Fruit fly (Drosophila melanogaster) whole organism, embryonic: Measurements from ENCODE around the gene Fie.

ENCODE experiments used
- Ada2b ChIP-seq: fragments of 200-800 bp; sonication (Bioruptor generic); IDR thresholded peaks from 2 replicates; pipeline ENCODE4 v1.3.6; 2022; ENCODE audit warnings: missing biosample characterization, missing genetic modification characterization
- Adf1 ChIP-seq: fragments of 200-800 bp; sonication (Bioruptor generic); IDR thresholded peaks from 2 replicates; pipeline ENCODE4 v1.3.6; 2022; ENCODE audit warnings: missing biosample characterization, missing genetic modification characterization
- B-H2 ChIP-seq: fragments of 200-800 bp; sonication (Bioruptor generic); optimal IDR thresholded peaks from 2 replicates; lab custom pipeline; 2018; ENCODE audit warnings: missing biosample characterization, mild to moderate bottlenecking, missing genetic modification characterization
- Bteb2 ChIP-seq: fragments of 200-800 bp; sonication (Bioruptor generic); optimal IDR thresholded peaks from 2 replicates; lab custom pipeline; 2016; ENCODE audit warnings: missing biosample characterization, missing genetic modification characterization
- CG10366 ChIP-seq: fragments of 200-800 bp; sonication (Bioruptor generic); IDR thresholded peaks from 2 replicates; pipeline ENCODE4 v1.3.6; 2022; ENCODE audit warnings: missing biosample characterization, missing genetic modification characterization
- CG10431 ChIP-seq: fragments of 200-800 bp; sonication (Bioruptor generic); optimal IDR thresholded peaks from 3 replicates; lab custom pipeline; 2018; ENCODE audit warnings: missing biosample characterization, mild to moderate bottlenecking, missing genetic modification characterization
- CG10959 ChIP-seq: fragments of 200-800 bp; sonication (Bioruptor generic); IDR thresholded peaks from 2 replicates; pipeline ENCODE4 v1.3.6; 2022; ENCODE audit warnings: missing biosample characterization, missing genetic modification characterization
- CG13296 ChIP-seq: fragments of 200-800 bp; sonication (Bioruptor generic); optimal IDR thresholded peaks from 3 replicates; lab custom pipeline; 2018; ENCODE audit warnings: missing biosample characterization, mild to moderate bottlenecking, missing genetic modification characterization
- CG13894 ChIP-seq: fragments of 200-800 bp; sonication (Bioruptor generic); optimal IDR thresholded peaks from 3 replicates; lab custom pipeline; 2018; ENCODE audit warnings: missing biosample characterization, mild to moderate bottlenecking, missing genetic modification characterization, moderate library complexity
- CG17361 ChIP-seq: fragments of 200-800 bp; sonication (Bioruptor generic); IDR thresholded peaks from 3 replicates; pipeline ENCODE4 v1.3.6; 2022; ENCODE audit warnings: missing biosample characterization, missing genetic modification characterization
- CG18476 ChIP-seq: fragments of 200-800 bp; sonication (Bioruptor generic); optimal IDR thresholded peaks from 2 replicates; lab custom pipeline; 2016; ENCODE audit warnings: missing biosample characterization, mild to moderate bottlenecking, missing genetic modification characterization
- CG2889 ChIP-seq: fragments of 200-800 bp; sonication (Bioruptor generic); IDR thresholded peaks from 3 replicates; pipeline ENCODE4 v1.3.6; 2022; ENCODE audit warnings: missing biosample characterization, missing genetic modification characterization
- CG31388 ChIP-seq: fragments of 200-800 bp; sonication (Bioruptor generic); optimal IDR thresholded peaks from 2 replicates; lab custom pipeline; 2016; ENCODE audit warnings: missing biosample characterization, missing genetic modification characterization
- CG3163 ChIP-seq: fragments of 200-800 bp; sonication (Bioruptor generic); optimal IDR thresholded peaks from 3 replicates; lab custom pipeline; 2016; ENCODE audit warnings: missing biosample characterization, missing genetic modification characterization
- CG8290 ChIP-seq, 3 experiments: fragments of 200-800 bp; sonication (Bioruptor generic); optimal IDR thresholded peaks; 2 replicates each; lab custom pipeline; 2016 to 2019; ENCODE audit warnings: missing biosample characterization in 3 of 3, missing genetic modification characterization in 3 of 3, mild to moderate bottlenecking in 2 of 3, moderate library complexity in 1 of 3
- CG9797 ChIP-seq: fragments of 200-800 bp; sonication (Bioruptor generic); optimal IDR thresholded peaks from 3 replicates; lab custom pipeline; 2018; ENCODE audit warnings: missing biosample characterization, mild to moderate bottlenecking, missing genetic modification characterization
- CG9932 ChIP-seq: fragments of 200-800 bp; sonication (Bioruptor generic); IDR thresholded peaks from 2 replicates; pipeline ENCODE4 v1.3.6; 2022; ENCODE audit warnings: missing biosample characterization, missing genetic modification characterization
- Chrac-16 ChIP-seq: fragments of 200-800 bp; sonication (Bioruptor generic); optimal IDR thresholded peaks from 3 replicates; lab custom pipeline; 2016; ENCODE audit warnings: missing biosample characterization, missing genetic modification characterization
- D19A ChIP-seq: fragments of 200-800 bp; optimal IDR thresholded peaks from 3 replicates; lab custom pipeline; 2019; ENCODE audit warnings: missing biosample characterization, mild to moderate bottlenecking, missing genetic modification characterization, moderate library complexity
- Deaf1 ChIP-seq: fragments of 200-800 bp; optimal IDR thresholded peaks from 3 replicates; lab custom pipeline; 2019; ENCODE audit warnings: missing biosample characterization, mild to moderate bottlenecking, missing genetic modification characterization, moderate library complexity
- Dll ChIP-seq: fragments of 200-800 bp; sonication (Bioruptor generic); IDR thresholded peaks from 4 replicates; pipeline ENCODE4 v1.3.6; 2022; ENCODE audit warnings: missing biosample characterization, missing genetic modification characterization; ENCODE audit not compliant: partially characterized antibody
- Fer3 ChIP-seq: fragments of 200-800 bp; sonication (Bioruptor generic); optimal IDR thresholded peaks from 2 replicates; lab custom pipeline; 2018; ENCODE audit warnings: missing biosample characterization, mild to moderate bottlenecking, missing genetic modification characterization, moderate library complexity
- H2.0 ChIP-seq: fragments of 200-800 bp; sonication (Bioruptor generic); IDR thresholded peaks from 2 replicates; pipeline ENCODE4 v1.3.6; 2022; ENCODE audit warnings: missing biosample characterization, missing genetic modification characterization
- HLH54F ChIP-seq: fragments of 200-800 bp; sonication (Bioruptor generic); optimal IDR thresholded peaks from 3 replicates; lab custom pipeline; 2016; ENCODE audit warnings: missing biosample characterization, missing genetic modification characterization
- Hey ChIP-seq: fragments of 200-800 bp; sonication (Bioruptor generic); optimal IDR thresholded peaks from 3 replicates; lab custom pipeline; 2018; ENCODE audit warnings: missing biosample characterization, mild to moderate bottlenecking, missing genetic modification characterization
- Hmx ChIP-seq: fragments of 200-800 bp; sonication (Bioruptor generic); optimal IDR thresholded peaks from 2 replicates; lab custom pipeline; 2016; ENCODE audit warnings: missing biosample characterization, missing genetic modification characterization
- Lhr ChIP-seq: fragments of 200-800 bp; sonication (Bioruptor generic); optimal IDR thresholded peaks from 3 replicates; lab custom pipeline; 2017; ENCODE audit warnings: mild to moderate bottlenecking, missing biosample characterization, missing genetic modification reagents, missing genetic modification characterization
- cg ChIP-seq: fragments of 200-800 bp; sonication (Bioruptor generic); optimal IDR thresholded peaks from 3 replicates; lab custom pipeline; 2019; ENCODE audit warnings: missing biosample characterization, mild to moderate bottlenecking, missing genetic modification characterization, moderate library complexity
- crol ChIP-seq: fragments of 200-800 bp; sonication (Bioruptor generic); IDR thresholded peaks from 2 replicates; pipeline ENCODE4 v1.3.6; 2022; ENCODE audit warnings: missing biosample characterization, missing genetic modification characterization
- disco-r ChIP-seq: fragments of 200-800 bp; sonication (Bioruptor generic); optimal IDR thresholded peaks from 2 replicates; lab custom pipeline; 2016; ENCODE audit warnings: missing biosample characterization, missing genetic modification characterization
- dpn ChIP-seq, 2 experiments: fragments of 200-800 bp; sonication (Bioruptor generic); optimal IDR thresholded peaks; 3 replicates each; lab custom pipeline; 2016; ENCODE audit warnings: missing biosample characterization in 2 of 2, missing genetic modification characterization in 2 of 2
- gce ChIP-seq: fragments of 200-800 bp; sonication (Bioruptor generic); IDR thresholded peaks from 3 replicates; pipeline ENCODE4 v1.3.6; 2022; ENCODE audit warnings: missing biosample characterization, missing genetic modification characterization
- lab ChIP-seq: fragments of 200-800 bp; sonication (Bioruptor generic); optimal IDR thresholded peaks from 3 replicates; lab custom pipeline; 2017; ENCODE audit warnings: missing biosample characterization, missing genetic modification characterization, mild to moderate bottlenecking, moderate library complexity, missing genetic modification reagents
- mirr ChIP-seq: fragments of 200-800 bp; sonication (Bioruptor generic); optimal IDR thresholded peaks from 3 replicates; lab custom pipeline; 2018; ENCODE audit warnings: missing biosample characterization, mild to moderate bottlenecking, missing genetic modification characterization
- nerfin-2 ChIP-seq: fragments of 200-800 bp; sonication (Bioruptor generic); IDR thresholded peaks from 2 replicates; pipeline ENCODE4 v1.3.6; 2022; ENCODE audit warnings: missing biosample characterization, missing genetic modification characterization; ENCODE audit not compliant: partially characterized antibody
- nom ChIP-seq: fragments of 200-800 bp; sonication (Bioruptor generic); optimal IDR thresholded peaks from 2 replicates; lab custom pipeline; 2017; ENCODE audit warnings: missing biosample characterization, missing genetic modification characterization, mild to moderate bottlenecking, moderate library complexity, missing genetic modification reagents
- oc ChIP-seq: fragments of 200-800 bp; sonication (Bioruptor generic); optimal IDR thresholded peaks from 2 replicates; lab custom pipeline; 2018; ENCODE audit warnings: missing biosample characterization, mild to moderate bottlenecking, missing genetic modification characterization, moderate library complexity
- pum ChIP-seq: fragments of 200-800 bp; sonication (Bioruptor generic); optimal IDR thresholded peaks from 2 replicates; lab custom pipeline; 2016; ENCODE audit warnings: missing biosample characterization, missing genetic modification characterization
- ranshi ChIP-seq: fragments of 200-800 bp; sonication (Bioruptor generic); IDR thresholded peaks from 2 replicates; pipeline ENCODE4 v1.3.6; 2022; ENCODE audit warnings: missing biosample characterization, missing genetic modification characterization
- run ChIP-seq: fragments of 200-800 bp; sonication (Bioruptor generic); optimal IDR thresholded peaks from 3 replicates; lab custom pipeline; 2018; ENCODE audit warnings: missing biosample characterization, mild to moderate bottlenecking, missing genetic modification characterization
- salm ChIP-seq: fragments of 200-800 bp; sonication (Bioruptor generic); optimal IDR thresholded peaks from 2 replicates; lab custom pipeline; 2018; ENCODE audit warnings: missing biosample characterization, mild to moderate bottlenecking, missing genetic modification characterization
- schlank ChIP-seq: fragments of 200-800 bp; sonication (Bioruptor generic); optimal IDR thresholded peaks from 2 replicates; lab custom pipeline; 2018; ENCODE audit warnings: missing biosample characterization, mild to moderate bottlenecking, missing genetic modification characterization
- sim ChIP-seq: fragments of 200-800 bp; sonication (Bioruptor generic); IDR thresholded peaks from 2 replicates; pipeline ENCODE4 v1.3.6; 2022; ENCODE audit warnings: missing biosample characterization, missing genetic modification characterization
- slbo ChIP-seq: fragments of 200-800 bp; sonication (Bioruptor generic); IDR thresholded peaks from 2 replicates; pipeline ENCODE4 v1.3.6; 2022; ENCODE audit warnings: missing biosample characterization, missing genetic modification characterization
- stc ChIP-seq: fragments of 200-800 bp; sonication (Bioruptor generic); IDR thresholded peaks from 2 replicates; pipeline ENCODE4 v1.3.6; 2022; ENCODE audit warnings: missing biosample characterization, missing genetic modification characterization
- toy ChIP-seq: fragments of 200-800 bp; sonication (Bioruptor generic); IDR thresholded peaks from 2 replicates; pipeline ENCODE4 v1.3.6; 2022; ENCODE audit warnings: missing biosample characterization, missing genetic modification characterization
- unc-4 ChIP-seq: fragments of 200-800 bp; sonication (Bioruptor generic); IDR thresholded peaks from 2 replicates; pipeline ENCODE4 v1.3.6; 2022; ENCODE audit warnings: missing biosample characterization, missing genetic modification characterization; ENCODE audit not compliant: partially characterized antibody

Fie gene

DNA sequence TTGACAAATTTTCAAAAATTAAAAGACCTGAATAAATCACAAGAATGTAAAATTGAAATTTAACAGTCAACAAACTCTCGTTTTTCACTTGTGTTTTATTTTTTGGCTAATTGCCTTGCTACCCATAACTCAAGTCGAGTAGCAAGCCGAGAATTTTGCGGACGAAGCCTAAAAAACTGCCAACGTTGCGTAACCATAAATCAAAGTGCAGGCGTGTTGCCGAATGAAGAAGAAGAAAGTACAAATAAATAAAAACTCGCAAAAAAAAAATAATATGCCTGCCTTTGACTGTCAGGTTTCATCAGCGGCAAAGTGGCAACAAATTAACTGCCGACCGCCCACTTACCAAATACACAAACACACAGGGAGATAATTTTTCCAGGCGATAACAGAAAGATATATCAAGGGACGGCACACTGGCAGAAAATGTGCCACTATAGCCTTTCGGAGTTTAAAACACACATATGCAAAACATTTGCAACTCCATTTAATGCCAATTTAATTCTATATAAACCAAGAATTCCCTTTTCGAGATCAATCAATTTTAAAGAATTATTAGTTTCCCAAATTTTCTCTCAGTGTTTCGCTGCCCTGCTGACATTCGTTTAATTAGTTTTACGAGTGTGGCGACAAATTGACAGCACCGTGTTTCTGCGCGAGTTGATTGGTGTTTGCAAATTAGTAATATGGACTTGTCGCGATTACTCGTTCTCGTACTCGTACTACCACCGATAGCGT, 36.0 kb downstream of the Fie start (continued):
- no peak; the same call in 1 of the 2 replicates for TF ChIP-seq sim (GFP tag; lab: Robert Waterston, UW)
- no peak for TF ChIP-seq nom (GFP tag; lab: Kevin White, UChicago)
- peak; percentile 89 for TF ChIP-seq CG2889 (GFP tag; lab: Robert Waterston, UW)
- peak; percentile 78 for TF ChIP-seq CG18476 (GFP tag; lab: Kevin White, UChicago)
- TF ChIP-seq D19A (tag; lab: Kevin White, UChicago): peak; percentile 62
- TF ChIP-seq pum (GFP tag; lab: Kevin White, UChicago): peak; percentile 69
- TF ChIP-seq Fer3: peak; percentile 92
- peak; percentile 89 for TF ChIP-seq CG13296 (GFP tag; lab: Kevin White, UChicago)
- peak; percentile 85 for TF ChIP-seq schlank (tag; lab: Kevin White, UChicago)
- peak; percentile 95 for TF ChIP-seq CG13894
- TF ChIP-seq unc-4: no peak
- no peak for TF ChIP-seq cg (GFP tag; lab: Kevin White, UChicago)
- TF ChIP-seq Adf1 (GFP tag; lab: Robert Waterston, UW): peak; percentile 81
- peak; percentile 47; the same call in 1 of the 3 replicates for TF ChIP-seq gce
- TF ChIP-seq dpn (GFP tag; optimal IDR thresholded peaks at IDR 0.05; lab: Kevin White, UChicago): peak; percentile 86 to 89
- TF ChIP-seq oc (tag; lab: Kevin White, UChicago): no peak
- TF ChIP-seq CG10431 (GFP tag; lab: Kevin White, UChicago): peak; percentile 19
- peak; percentile 90 for TF ChIP-seq CG9932 (GFP tag; lab: Robert Waterston, UW)
- TF ChIP-seq Bteb2 (GFP tag; lab: Kevin White, UChicago): peak; percentile 84
- peak; percentile 79 for TF ChIP-seq Chrac-16 (GFP tag; lab: Kevin White, UChicago)
- peak; percentile 85 for TF ChIP-seq ranshi
- peak; percentile 83 for TF ChIP-seq stc

DNA sequence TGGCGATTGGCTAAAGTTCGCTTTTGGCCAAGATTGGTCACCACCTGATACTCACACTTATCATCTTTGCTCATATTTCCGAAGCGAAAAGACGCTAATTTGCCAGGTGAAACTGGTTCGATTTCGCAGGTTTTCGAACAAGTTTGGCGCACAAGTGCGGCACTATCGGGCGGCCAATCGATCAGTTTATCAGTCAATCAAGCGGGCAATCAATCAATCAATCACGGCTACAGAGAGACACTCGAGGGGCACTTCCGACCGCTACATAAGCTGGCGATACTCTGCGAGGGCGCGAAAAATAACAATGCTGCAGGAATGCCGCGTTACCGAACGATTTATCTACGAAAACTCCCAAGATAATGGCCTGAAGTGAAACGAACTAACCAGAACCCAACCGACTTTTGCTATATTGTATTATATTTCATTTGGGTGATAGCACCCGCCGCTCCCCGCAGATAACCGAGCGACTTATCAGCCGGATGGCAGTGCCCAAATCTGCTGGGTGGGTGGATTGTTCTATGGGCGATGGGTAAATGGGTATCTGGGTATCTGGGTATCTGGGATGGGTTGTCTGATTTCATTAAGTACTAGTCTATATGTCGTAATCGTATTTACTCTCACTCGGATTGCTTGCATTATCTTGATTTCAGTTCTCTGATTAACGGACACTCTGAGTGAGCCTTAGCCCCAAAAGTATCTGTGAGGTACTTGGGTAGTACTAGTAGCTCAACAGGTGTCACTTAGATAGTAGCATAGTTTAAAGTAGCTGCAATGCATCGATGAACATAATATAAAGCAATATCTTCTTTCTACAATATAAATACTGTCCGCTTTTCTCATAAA, 36.8 kb downstream of the Fie start:
- TF ChIP-seq Hmx (GFP tag; lab: Kevin White, UChicago): no peak
- TF ChIP-seq slbo (GFP tag; lab: Robert Waterston, UW): no peak
- TF ChIP-seq CG8290 (GFP tag; optimal IDR thresholded peaks at IDR 0.05; lab: Kevin White, UChicago): no peak
- TF ChIP-seq CG8290 (tag; optimal IDR thresholded peaks at IDR 0.05; lab: Kevin White, UChicago): peak in 1 of 2 experiments; percentile 43
- peak; percentile 31 for TF ChIP-seq Hey
- no peak for TF ChIP-seq Lhr (GFP tag; lab: Kevin White, UChicago)
- no peak for TF ChIP-seq CG17361 (GFP tag; lab: Robert Waterston, UW)
- no peak for TF ChIP-seq Ada2b (GFP tag; lab: Robert Waterston, UW)
- peak; percentile 79 for TF ChIP-seq crol (GFP tag; lab: Robert Waterston, UW)
- TF ChIP-seq CG9797 (GFP tag; lab: Kevin White, UChicago): no peak
- no peak for TF ChIP-seq toy
- TF ChIP-seq CG3163 (GFP tag; lab: Kevin White, UChicago): no peak
- peak; percentile 9 for TF ChIP-seq B-H2
- TF ChIP-seq disco-r (GFP tag; lab: Kevin White, UChicago): no peak
- no peak for TF ChIP-seq salm (tag; lab: Kevin White, UChicago)
- TF ChIP-seq CG31388 (GFP tag; lab: Kevin White, UChicago): no peak
- no peak for TF ChIP-seq cg (GFP tag; lab: Kevin White, UChicago)
- TF ChIP-seq mirr (GFP tag; lab: Kevin White, UChicago): peak; percentile 85
- no peak for TF ChIP-seq CG10366
- TF ChIP-seq nerfin-2 (GFP tag; lab: Robert Waterston, UW): no peak
- no peak for TF ChIP-seq H2.0 (GFP tag; lab: Robert Waterston, UW)
- TF ChIP-seq Dll (GFP tag; lab: Robert Waterston, UW): no peak
- TF ChIP-seq HLH54F (GFP tag; lab: Kevin White, UChicago): no peak
- peak; percentile 7 for TF ChIP-seq Deaf1 (tag; lab: Kevin White, UChicago)
- no peak for TF ChIP-seq run (tag; lab: Kevin White, UChicago)
- TF ChIP-seq CG10959 (GFP tag; lab: Robert Waterston, UW): no peak
- peak; percentile 25 for TF ChIP-seq CG13894
- TF ChIP-seq lab (GFP tag; lab: Kevin White, UChicago): peak; percentile 39
